Comparison of ENCODE assay signal across 4 worm cellular contexts in genomic region chrX:14568258-14568763, ce11.
TF ChIP-seq lines count a peak whose summit lies in the region.

No protein-coding gene starts in this region.

TF ChIP-seq in whole organism, L1 larva, 84 proteins besides CTCF, POLR2A, EP300 and RAD21:
- no peak for TF ChIP-seq fos-1 (tag; optimal IDR thresholded peaks at IDR 0.05; lab: Kevin White, UChicago)
- TF ChIP-seq nhr-85 (tag; lab: Kevin White, UChicago): peak; percentile 56
- TF ChIP-seq nhr-84 (tag; optimal IDR thresholded peaks at IDR 0.05; lab: Kevin White, UChicago): no peak
- no peak for TF ChIP-seq irx-1 (tag; optimal IDR thresholded peaks at IDR 0.05; lab: Kevin White, UChicago)
- no peak for TF ChIP-seq snu-23 (GFP tag; optimal IDR thresholded peaks at IDR 0.05; lab: Kevin White, UChicago)
- no peak for TF ChIP-seq mef-2 (tag; optimal IDR thresholded peaks at IDR 0.05; lab: Kevin White, UChicago)
- TF ChIP-seq elt-2 (tag; optimal IDR thresholded peaks at IDR 0.05; lab: Kevin White, UChicago): peak; percentile 4
TF ChIP-seq in whole organism, L1 larva: peak in this region for 2.

TF ChIP-seq in whole organism, L3 larva, 47 proteins besides CTCF, POLR2A, EP300 and RAD21:
- TF ChIP-seq ceh-82 (tag; optimal IDR thresholded peaks at IDR 0.05; lab: Kevin White, UChicago) (no peak), ceh-16 (tag; optimal IDR thresholded peaks at IDR 0.05; lab: Kevin White, UChicago) (no peak), ceh-9 (tag; optimal IDR thresholded peaks at IDR 0.05; lab: Kevin White, UChicago) (no peak), elt-2 (tag; optimal IDR thresholded peaks at IDR 0.05; lab: Kevin White, UChicago) (peak; percentile 9), nhr-28 (tag; optimal IDR thresholded peaks at IDR 0.05; lab: Kevin White, UChicago) (no peak), fkh-10 (GFP tag; optimal IDR thresholded peaks at IDR 0.05; lab: Kevin White, UChicago) (no peak), nhr-23 (tag; optimal IDR thresholded peaks at IDR 0.05; lab: Kevin White, UChicago) (no peak), elt-3 (tag; optimal IDR thresholded peaks at IDR 0.05; lab: Kevin White, UChicago) (no peak), daf-12 (tag; optimal IDR thresholded peaks at IDR 0.05; lab: Kevin White, UChicago) (no peak), nhr-12 (tag; optimal IDR thresholded peaks at IDR 0.05; lab: Kevin White, UChicago) (no peak), jun-1 (tag; optimal IDR thresholded peaks at IDR 0.05; lab: Kevin White, UChicago) (no peak), nhr-77 (tag; optimal IDR thresholded peaks at IDR 0.05; lab: Kevin White, UChicago) (no peak), skn-1 (tag; optimal IDR thresholded peaks at IDR 0.05; lab: Kevin White, UChicago) (no peak), ztf-11 (tag; optimal IDR thresholded peaks at IDR 0.05; lab: Kevin White, UChicago) (no peak), ztf-4 (tag; optimal IDR thresholded peaks at IDR 0.05; lab: Kevin White, UChicago) (no peak), egl-5 (tag; optimal IDR thresholded peaks at IDR 0.05; lab: Kevin White, UChicago) (no peak), fkh-2 (tag; optimal IDR thresholded peaks at IDR 0.05; lab: Kevin White, UChicago) (no peak), egl-27 (tag; optimal IDR thresholded peaks at IDR 0.05; lab: Kevin White, UChicago) (no peak), hmg-11 (tag; optimal IDR thresholded peaks at IDR 0.05; lab: Kevin White, UChicago) (no peak), zag-1 (tag; optimal IDR thresholded peaks at IDR 0.05; lab: Kevin White, UChicago) (no peak), nhr-25 (tag; optimal IDR thresholded peaks at IDR 0.05; lab: Kevin White, UChicago) (peak; percentile 13), R02D3.7 (tag; optimal IDR thresholded peaks at IDR 0.05; lab: Kevin White, UChicago) (no peak), pqm-1 (tag; optimal IDR thresholded peaks at IDR 0.05; lab: Kevin White, UChicago) (peak; percentile 65), nfya-1 (tag; optimal IDR thresholded peaks at IDR 0.05; lab: Kevin White, UChicago; ENCODE audit: insufficient read depth) (no peak), unc-39 (tag; optimal IDR thresholded peaks at IDR 0.05; lab: Kevin White, UChicago) (no peak), lin-15B (tag; optimal IDR thresholded peaks at IDR 0.05; lab: Kevin White, UChicago) (no peak)

TF ChIP-seq in whole organism, L4 larva, 104 proteins besides CTCF, POLR2A, EP300 and RAD21:
- TF ChIP-seq daf-16 (GFP tag; optimal IDR thresholded peaks at IDR 0.05; lab: Kevin White, UChicago) (no peak), daf-16 (tag; optimal IDR thresholded peaks at IDR 0.05; lab: Kevin White, UChicago) (peak; percentile 75), saeg-2 (GFP tag; IDR thresholded peaks at IDR 0.05; lab: Robert Waterston, UW) (no peak), dmd-6 (GFP tag; IDR thresholded peaks at IDR 0.05; lab: Robert Waterston, UW) (0 out of 2 replicates have a peak, but pooled peaks have one; percentile 13), nhr-28 (tag; optimal IDR thresholded peaks at IDR 0.05; lab: Kevin White, UChicago) (peak; percentile 96), egl-27 (tag; optimal IDR thresholded peaks at IDR 0.05; lab: Kevin White, UChicago) (no peak), dve-1 (tag; optimal IDR thresholded peaks at IDR 0.05; lab: Kevin White, UChicago; ENCODE audit: insufficient read depth) (peak; percentile 16), hif-1 (tag; optimal IDR thresholded peaks at IDR 0.05; lab: Kevin White, UChicago) (peak in 1 of 2 experiments; percentile 76)
TF ChIP-seq in whole organism, L4 larva: peak in this region for 5.

TF ChIP-seq in whole organism, late embryonic, 69 proteins besides CTCF, POLR2A, EP300 and RAD21:
- peak; percentile 7 for TF ChIP-seq dve-1 (tag; optimal IDR thresholded peaks at IDR 0.05; lab: Kevin White, UChicago)
- no peak for TF ChIP-seq gmeb-2 (tag; optimal IDR thresholded peaks at IDR 0.05; lab: Kevin White, UChicago)
- peak; percentile 14 for TF ChIP-seq elt-2 (tag; optimal IDR thresholded peaks at IDR 0.05; lab: Kevin White, UChicago)

Comparison
In these comparisons a context has a peak if more than half of its experiments do, and no peak if none do; other contexts are left out.
1. Of the 29 proteins assayed by ChIP-seq in both whole organism, L4 larva and whole organism, L1 larva: peak only in whole organism, L4 larva: nhr-28; only in whole organism, L1 larva: none; in both: none; in neither: 28.